Fruit fly (Drosophila melanogaster): ENCODE measurements around the gene laza.

- TF ChIP-seq Hr83 (GFP tag; optimal IDR thresholded peaks at IDR 0.05; ENCODE audit: poor library complexity, severe bottlenecking): no peak
- no peak for TF ChIP-seq ey (GFP tag; optimal IDR thresholded peaks at IDR 0.05)
- TF ChIP-seq Jra (GFP tag; optimal IDR thresholded peaks at IDR 0.05): no peak
- no peak for TF ChIP-seq br (GFP tag; optimal IDR thresholded peaks at IDR 0.05)
- TF ChIP-seq sv (GFP tag; optimal IDR thresholded peaks at IDR 0.05): no peak
- TF ChIP-seq Myc (optimal IDR thresholded peaks at IDR 0.05): no peak
- no peak for TF ChIP-seq CG9705 (GFP tag; optimal IDR thresholded peaks at IDR 0.05)
- TF ChIP-seq rgr (GFP tag; optimal IDR thresholded peaks at IDR 0.05): no peak
These were observed 40.2 kb downstream of the laza start for dm6 chr3L:22420603-22421308.
